Comparison of ENCODE assay signal across 1 fruit fly cellular context in the genomic region with DNA sequence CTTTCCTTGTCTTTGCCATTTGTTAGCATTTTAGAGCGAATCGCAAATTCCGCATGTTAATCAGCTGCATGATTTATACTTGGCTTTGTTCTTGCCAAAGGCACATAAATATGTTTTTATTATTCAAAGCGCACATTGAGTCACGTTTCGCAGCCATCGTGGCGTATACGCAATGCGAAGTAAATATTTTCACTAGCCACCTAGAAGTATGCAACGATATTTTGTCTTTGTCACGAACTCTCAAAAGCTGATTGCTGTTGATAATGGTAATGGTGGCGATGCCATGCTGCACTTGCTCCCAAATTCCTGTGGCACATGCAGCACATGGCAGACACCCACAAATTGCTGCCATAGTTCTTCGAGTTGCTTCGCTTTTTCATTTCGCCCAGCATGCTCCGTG.
A peak's percentile ranks its signal among the peaks of the same experiment; 100 is the strongest.
TF ChIP-seq lines count a peak whose summit lies in the region.

No protein-coding gene starts in this region.

TF ChIP-seq in whole organism, embryonic, 481 proteins besides CTCF, POLR2A, EP300 and RAD21 (continued from another document):
- TF ChIP-seq fd3F (GFP tag; optimal IDR thresholded peaks at IDR 0.05; lab: Kevin White, UChicago): no peak
- no peak for TF ChIP-seq GATAe (GFP tag; conservative IDR thresholded peaks at IDR 0.05; lab: Robert Waterston, UW)
- TF ChIP-seq Ptx1 (GFP tag; IDR thresholded peaks at IDR 0.05; lab: Robert Waterston, UW): no peak
- no peak for TF ChIP-seq Fer2 (tag; optimal IDR thresholded peaks at IDR 0.05; lab: Kevin White, UChicago)
- no peak for TF ChIP-seq zf30C (GFP tag; optimal IDR thresholded peaks at IDR 0.05; lab: Kevin White, UChicago)
- no peak for TF ChIP-seq CG10654 (GFP tag; optimal IDR thresholded peaks at IDR 0.05; lab: Kevin White, UChicago)
- TF ChIP-seq bbx (GFP tag; IDR thresholded peaks at IDR 0.05; lab: Robert Waterston, UW; ENCODE audit: partially characterized antibody): no peak
- no peak for TF ChIP-seq toy (GFP tag; IDR thresholded peaks at IDR 0.05; lab: Robert Waterston, UW)
- TF ChIP-seq MBD-R2 (GFP tag; IDR thresholded peaks at IDR 0.05; lab: Robert Waterston, UW): 0 out of 2 replicates have a peak, but pooled peaks have one; percentile 34
- TF ChIP-seq CoRest (tag; optimal IDR thresholded peaks at IDR 0.05; lab: Kevin White, UChicago): peak; percentile 11
- no peak for TF ChIP-seq cg (GFP tag; optimal IDR thresholded peaks at IDR 0.05; lab: Kevin White, UChicago)
- TF ChIP-seq nerfin-1 (tag; optimal IDR thresholded peaks at IDR 0.05; lab: Kevin White, UChicago): no peak
- no peak for TF ChIP-seq CG1602 (GFP tag; optimal IDR thresholded peaks at IDR 0.05; lab: Kevin White, UChicago)
- no peak for TF ChIP-seq ash1 (GFP tag; optimal IDR thresholded peaks at IDR 0.05; lab: Kevin White, UChicago)
- TF ChIP-seq CG6254 (GFP tag; optimal IDR thresholded peaks at IDR 0.05; lab: Kevin White, UChicago): no peak
- TF ChIP-seq CG12299 (tag; optimal IDR thresholded peaks at IDR 0.05; lab: Kevin White, UChicago): no peak
- no peak for TF ChIP-seq Deaf1 (tag; optimal IDR thresholded peaks at IDR 0.05; lab: Kevin White, UChicago)
- TF ChIP-seq CG8478 (optimal IDR thresholded peaks at IDR 0.05; lab: Kevin White, UChicago): no peak
- no peak for TF ChIP-seq tap (tag; optimal IDR thresholded peaks at IDR 0.05; lab: Kevin White, UChicago)
- TF ChIP-seq Bgb (GFP tag; IDR thresholded peaks at IDR 0.05; lab: Robert Waterston, UW; ENCODE audit: partially characterized antibody): no peak
- no peak for TF ChIP-seq CG11398 (GFP tag; optimal IDR thresholded peaks at IDR 0.05; lab: Kevin White, UChicago)
- no peak for TF ChIP-seq CG1024 (GFP tag; IDR thresholded peaks at IDR 0.05; lab: Robert Waterston, UW)
- TF ChIP-seq chm (GFP tag; IDR thresholded peaks at IDR 0.05; lab: Robert Waterston, UW): no peak
- TF ChIP-seq klu (GFP tag; IDR thresholded peaks at IDR 0.05; lab: Robert Waterston, UW): no peak
- TF ChIP-seq CG4707 (GFP tag; optimal IDR thresholded peaks at IDR 0.05; lab: Kevin White, UChicago): no peak
- TF ChIP-seq ind (GFP tag; optimal IDR thresholded peaks at IDR 0.05; lab: Kevin White, UChicago): no peak
- peak; percentile 81 for TF ChIP-seq sens (GFP tag; lab: Kevin White, UChicago)
- TF ChIP-seq her (GFP tag; optimal IDR thresholded peaks at IDR 0.05; lab: Kevin White, UChicago): no peak
- no peak for TF ChIP-seq Rfx (GFP tag; IDR thresholded peaks at IDR 0.05; lab: Robert Waterston, UW)
- no peak for TF ChIP-seq CG7556 (GFP tag; optimal IDR thresholded peaks at IDR 0.05; lab: Kevin White, UChicago)
- TF ChIP-seq CG12219 (GFP tag; optimal IDR thresholded peaks at IDR 0.05; lab: Kevin White, UChicago): no peak
- TF ChIP-seq nmo (GFP tag; optimal IDR thresholded peaks at IDR 0.05; lab: Kevin White, UChicago): no peak
- no peak for TF ChIP-seq lbe (GFP tag; optimal IDR thresholded peaks at IDR 0.05; lab: Kevin White, UChicago)
- TF ChIP-seq zfh1 (GFP tag; IDR thresholded peaks at IDR 0.05; lab: Robert Waterston, UW): peak; percentile 63; the same call in 2 of the 3 replicates
- TF ChIP-seq Trl (optimal IDR thresholded peaks at IDR 0.05; lab: Kevin White, UChicago): no peak
- TF ChIP-seq Trl (GFP tag; optimal IDR thresholded peaks at IDR 0.05; lab: Kevin White, UChicago): no peak
- TF ChIP-seq CG7357 (GFP tag; IDR thresholded peaks at IDR 0.05; lab: Robert Waterston, UW): no peak
- TF ChIP-seq CG30020 (tag; optimal IDR thresholded peaks at IDR 0.05; lab: Kevin White, UChicago): no peak
- no peak for TF ChIP-seq CG12104 (GFP tag; optimal IDR thresholded peaks at IDR 0.05; lab: Kevin White, UChicago)
- TF ChIP-seq CG15601 (tag; optimal IDR thresholded peaks at IDR 0.05; lab: Kevin White, UChicago): no peak
- TF ChIP-seq zfh2 (GFP tag; optimal IDR thresholded peaks at IDR 0.05; lab: Kevin White, UChicago): no peak
- TF ChIP-seq onecut (GFP tag; IDR thresholded peaks at IDR 0.05; lab: Robert Waterston, UW): no peak
